Worm (Caenorhabditis elegans) whole organism, young adult: ENCODE results near the gene Y39B6A.10.

Experiments used
- B0019.2 ChIP-seq: fragments of 200-800 bp; sonication (Bioruptor generic); conservative IDR thresholded peaks from 2 replicates; pipeline ENCODE4 v1.3.6; 2022; ENCODE audit warnings: missing genetic modification reagents, missing genetic modification characterization, missing compliant biosample characterization
- B0261.1 ChIP-seq: sonication (generic microtip); optimal IDR thresholded peaks from 2 replicates; lab custom pipeline; 2016; ENCODE audit warnings: mild to moderate bottlenecking, missing genetic modification characterization, moderate library complexity, missing compliant biosample characterization
- C17E4.6 ChIP-seq: fragments of 200-800 bp; sonication (Bioruptor generic); IDR thresholded peaks from 2 replicates; pipeline ENCODE4 v1.3.6; 2022; ENCODE audit warnings: missing genetic modification reagents, missing genetic modification characterization, missing compliant biosample characterization
- F23B12.7 ChIP-seq: sonication (generic microtip); optimal IDR thresholded peaks from 2 replicates; lab custom pipeline; 2017; ENCODE audit warnings: missing genetic modification characterization, mild to moderate bottlenecking, missing compliant biosample characterization, antibody characterized with exemption, moderate library complexity; ENCODE audit not compliant: insufficient read depth
- F39B2.1 ChIP-seq: fragments of 200-800 bp; sonication (Bioruptor generic); IDR thresholded peaks from 2 replicates; pipeline ENCODE4 v1.3.6; 2022; ENCODE audit warnings: missing genetic modification reagents, missing genetic modification characterization, missing compliant biosample characterization
- F49E8.2 ChIP-seq: sonication (generic microtip); optimal IDR thresholded peaks from 3 replicates; lab custom pipeline; 2017; ENCODE audit warnings: missing genetic modification characterization, mild to moderate bottlenecking, missing compliant biosample characterization, antibody characterized with exemption, moderate library complexity; ENCODE audit not compliant: insufficient read depth
- K12H6.12 ChIP-seq: fragments of 200-800 bp; sonication (Bioruptor generic); optimal IDR thresholded peaks from 2 replicates; lab custom pipeline; 2018; ENCODE audit warnings: mild to moderate bottlenecking, missing genetic modification characterization, missing compliant biosample characterization
- T07F8.4 ChIP-seq: sonication (generic microtip); optimal IDR thresholded peaks from 2 replicates; lab custom pipeline; 2016; ENCODE audit warnings: mild to moderate bottlenecking, missing genetic modification characterization, moderate library complexity, missing compliant biosample characterization
- T26A5.8 ChIP-seq: sonication (generic microtip); optimal IDR thresholded peaks from 2 replicates; lab custom pipeline; 2016; ENCODE audit warnings: missing genetic modification characterization, missing compliant biosample characterization
- Y53G8AR.9 ChIP-seq: fragments of 200-800 bp; sonication (Bioruptor generic); conservative IDR thresholded peaks from 2 replicates; pipeline ENCODE4 v1.3.6; 2022; ENCODE audit warnings: missing genetic modification reagents, missing genetic modification characterization, missing compliant biosample characterization
- Y56A3A.18 ChIP-seq: fragments of 200-800 bp; sonication (Bioruptor generic); IDR thresholded peaks from 2 replicates; pipeline ENCODE4 v1.3.6; 2022; ENCODE audit warnings: missing genetic modification reagents, missing genetic modification characterization, missing compliant biosample characterization
- Y79H2A.3 ChIP-seq: fragments of 200-800 bp; sonication (Bioruptor generic); conservative IDR thresholded peaks from 2 replicates; pipeline ENCODE4 v1.3.6; 2022; ENCODE audit warnings: missing genetic modification reagents, missing genetic modification characterization, missing compliant biosample characterization
- Y95B8A.8 ChIP-seq: fragments of 200-800 bp; sonication (Bioruptor generic); IDR thresholded peaks from 2 replicates; pipeline ENCODE4 v1.3.6; 2022; ENCODE audit warnings: missing genetic modification reagents, missing genetic modification characterization, missing compliant biosample characterization
- aptf-2 ChIP-seq: fragments of 200-800 bp; sonication (Bioruptor generic); conservative IDR thresholded peaks from 2 replicates; pipeline ENCODE4 v1.3.6; 2022; ENCODE audit warnings: missing genetic modification reagents, missing genetic modification characterization, missing compliant biosample characterization
- aptf-3 ChIP-seq: fragments of 200-800 bp; sonication (Bioruptor generic); IDR thresholded peaks from 2 replicates; pipeline ENCODE4 v1.3.6; 2022; ENCODE audit warnings: missing genetic modification characterization, missing compliant biosample characterization
- atf-7 ChIP-seq: sonication (generic microtip); optimal IDR thresholded peaks from 2 replicates; lab custom pipeline; 2017; ENCODE audit warnings: mild to moderate bottlenecking, missing genetic modification characterization, missing compliant biosample characterization
- athp-1 ChIP-seq: sonication (generic microtip); optimal IDR thresholded peaks from 2 replicates; lab custom pipeline; 2017; ENCODE audit warnings: mild to moderate bottlenecking, missing genetic modification characterization, missing compliant biosample characterization
- attf-3 ChIP-seq: fragments of 200-800 bp; sonication (Bioruptor generic); conservative IDR thresholded peaks from 2 replicates; pipeline ENCODE4 v1.3.6; 2022; ENCODE audit warnings: missing genetic modification reagents, missing genetic modification characterization, missing compliant biosample characterization
- cebp-1 ChIP-seq, 2 experiments: fragments of 200-800 bp in 1 of 2; sonication (Bioruptor generic) in 1 of 2; sonication (generic microtip) in 1 of 2; IDR thresholded peaks in 1 of 2; optimal IDR thresholded peaks in 1 of 2; 2 replicates each; pipeline versions ENCODE4 v1.3.6 to Lab custom; 2017 to 2022; ENCODE audit warnings: missing compliant biosample characterization in 2 of 2, missing genetic modification characterization in 2 of 2, mild to moderate bottlenecking in 1 of 2, missing genetic modification reagents in 1 of 2, moderate library complexity in 1 of 2
- cebp-2 ChIP-seq: fragments of 200-800 bp; sonication (Bioruptor generic); IDR thresholded peaks from 2 replicates; pipeline ENCODE4 v1.3.6; 2022; ENCODE audit warnings: missing genetic modification characterization, missing compliant biosample characterization
- ceh-100 ChIP-seq: fragments of 200-800 bp; sonication (Bioruptor generic); IDR thresholded peaks from 2 replicates; pipeline ENCODE4 v1.3.6; 2022; ENCODE audit warnings: missing genetic modification reagents, missing genetic modification characterization, missing compliant biosample characterization
- die-1 ChIP-seq: sonication (generic microtip); optimal IDR thresholded peaks from 2 replicates; lab custom pipeline; 2016; ENCODE audit warnings: missing genotype, mild to moderate bottlenecking, missing genetic modification characterization, missing compliant biosample characterization
- dox-1 ChIP-seq: fragments of 200-800 bp; sonication (Bioruptor generic); IDR thresholded peaks from 2 replicates; pipeline ENCODE4 v1.3.6; 2022; ENCODE audit warnings: missing genetic modification reagents, missing genetic modification characterization, missing compliant biosample characterization
- efl-1 ChIP-seq: fragments of 150-350 bp; optimal IDR thresholded peaks from 2 replicates; lab custom pipeline; 2014; ENCODE audit warnings: missing biosample characterization, missing genetic modification reagents, missing genetic modification characterization
- ets-4 ChIP-seq: fragments of 200-800 bp; sonication (Bioruptor generic); optimal IDR thresholded peaks from 2 replicates; lab custom pipeline; 2018; ENCODE audit warnings: mild to moderate bottlenecking, missing genetic modification characterization, missing compliant biosample characterization
- fkh-3 ChIP-seq: sonication (generic microtip); optimal IDR thresholded peaks from 2 replicates; lab custom pipeline; 2016; ENCODE audit warnings: mild to moderate bottlenecking, missing genetic modification characterization, missing compliant biosample characterization
- hmg-1.2 ChIP-seq: fragments of 200-800 bp; sonication (Bioruptor generic); IDR thresholded peaks from 2 replicates; pipeline ENCODE4 v1.3.6; 2022; ENCODE audit warnings: missing genetic modification reagents, missing genetic modification characterization, missing compliant biosample characterization
- hmg-20 ChIP-seq: fragments of 200-800 bp; sonication (Bioruptor generic); IDR thresholded peaks from 2 replicates; pipeline ENCODE4 v1.3.6; 2022; ENCODE audit warnings: missing genetic modification reagents, missing genetic modification characterization, missing compliant biosample characterization
- mcd-1 ChIP-seq: fragments of 200-800 bp; sonication (Bioruptor generic); IDR thresholded peaks from 2 replicates; pipeline ENCODE4 v1.3.6; 2022; ENCODE audit warnings: missing genetic modification reagents, missing genetic modification characterization, missing compliant biosample characterization
- nfya-1 ChIP-seq: sonication (generic microtip); optimal IDR thresholded peaks from 2 replicates; lab custom pipeline; 2017; ENCODE audit warnings: antibody characterized with exemption, missing compliant biosample characterization, missing genetic modification characterization, borderline replicate concordance; ENCODE audit not compliant: insufficient read depth
- nfya-2 ChIP-seq: fragments of 200-800 bp; sonication (Bioruptor generic); IDR thresholded peaks from 2 replicates; pipeline ENCODE4 v1.3.6; 2022; ENCODE audit warnings: missing genetic modification reagents, missing genetic modification characterization, missing compliant biosample characterization
- nhr-27 ChIP-seq: fragments of 200-800 bp; sonication (Bioruptor generic); optimal IDR thresholded peaks from 2 replicates; lab custom pipeline; 2018; ENCODE audit warnings: mild to moderate bottlenecking, missing genetic modification characterization, moderate library complexity, missing compliant biosample characterization
- nhr-90 ChIP-seq: sonication (generic microtip); optimal IDR thresholded peaks from 2 replicates; lab custom pipeline; 2016; ENCODE audit warnings: missing genotype, mild to moderate bottlenecking, missing genetic modification characterization, missing compliant biosample characterization
- pha-4 ChIP-seq: fragments of 150-350 bp; sonication (generic microtip); optimal IDR thresholded peaks from 2 replicates; lab custom pipeline; 2014; ENCODE audit warnings: missing biosample characterization, missing genetic modification reagents, missing genetic modification characterization
- rpc-1 ChIP-seq, 2 experiments: fragments of 150-350 bp in 1 of 2; sonication (generic microtip) in 1 of 2; optimal IDR thresholded peaks; 2 replicates each; lab custom pipeline; 2014 to 2018; ENCODE audit warnings: missing biosample characterization in 1 of 2, missing genetic modification characterization in 1 of 2, missing genetic modification reagents in 1 of 2, missing genotype in 1 of 2
- sdz-38 ChIP-seq: sonication (generic microtip); optimal IDR thresholded peaks from 2 replicates; lab custom pipeline; 2016; ENCODE audit warnings: missing genotype, missing genetic modification characterization, missing compliant biosample characterization
- snpc-4 ChIP-seq, 5 experiments: fragments of 150-350 bp in 1 of 5; sonication (generic microtip) in 4 of 5; optimal IDR thresholded peaks; 2 replicates each; lab custom pipeline; 2014 to 2018; ENCODE audit warnings: missing genetic modification characterization in 5 of 5, missing biosample characterization in 3 of 5, antibody characterized with exemption in 2 of 5, mild to moderate bottlenecking in 2 of 5, missing compliant biosample characterization in 2 of 5, missing genotype in 2 of 5, moderate library complexity in 2 of 5, missing genetic modification reagents in 1 of 5
- tlf-1 ChIP-seq: fragments of 200-800 bp; sonication (Bioruptor generic); optimal IDR thresholded peaks from 2 replicates; lab custom pipeline; 2018; ENCODE audit warnings: mild to moderate bottlenecking, missing genetic modification characterization, missing compliant biosample characterization
- unc-62 ChIP-seq: fragments of 150-350 bp; optimal IDR thresholded peaks from 2 replicates; lab custom pipeline; 2014; ENCODE audit warnings: missing biosample characterization, missing genetic modification reagents, missing genetic modification characterization
- zim-3 ChIP-seq: sonication (generic microtip); optimal IDR thresholded peaks from 2 replicates; lab custom pipeline; 2017; ENCODE audit warnings: mild to moderate bottlenecking, missing genetic modification characterization, moderate library complexity, missing compliant biosample characterization
- ztf-26 ChIP-seq: sonication (generic microtip); optimal IDR thresholded peaks from 2 replicates; lab custom pipeline; 2017; ENCODE audit warnings: missing genetic modification characterization, missing compliant biosample characterization

The Y39B6A.10 gene

ce11 chrV:19125812-19126211 lies 7.6 kb downstream of the Y39B6A.10 start (continued):
- peak; percentile 51 for TF ChIP-seq zim-3 (tag; lab: Kevin White, UChicago)
- TF ChIP-seq attf-3 (GFP tag; lab: Robert Waterston, UW) = peak; percentile 80
- TF ChIP-seq hmg-20 (GFP tag; lab: Robert Waterston, UW) = no peak; the same call in none of the 2 replicates
- no peak for TF ChIP-seq dox-1 (GFP tag; lab: Robert Waterston, UW)
- no peak for TF ChIP-seq F39B2.1 (GFP tag; lab: Robert Waterston, UW)
- TF ChIP-seq Y53G8AR.9 = peak; percentile 67; the same call in 1 of the 2 replicates
- peak; percentile 52 for TF ChIP-seq F23B12.7 (tag; lab: Kevin White, UChicago)
- TF ChIP-seq hmg-1.2 (GFP tag; lab: Robert Waterston, UW) = peak; percentile 96
- TF ChIP-seq die-1 = peak; percentile 70
- TF ChIP-seq atf-7 (tag; lab: Kevin White, UChicago) = peak; percentile 39
- 0 out of 2 replicates have a peak, but pooled peaks have one; percentile 48 for TF ChIP-seq B0019.2 (GFP tag; lab: Robert Waterston, UW)
- TF ChIP-seq cebp-1 (GFP tag; IDR thresholded peaks at IDR 0.05; lab: Robert Waterston, UW) = no peak
- TF ChIP-seq cebp-1 (tag; optimal IDR thresholded peaks at IDR 0.05; lab: Kevin White, UChicago) = peak; percentile 79
- TF ChIP-seq nhr-90 (tag; lab: Kevin White, UChicago) = peak; percentile 1
- peak; percentile 95 for TF ChIP-seq K12H6.12 (tag; lab: Kevin White, UChicago)
- TF ChIP-seq Y95B8A.8 (GFP tag; lab: Robert Waterston, UW) = no peak
- peak; percentile 19 for TF ChIP-seq efl-1 (GFP tag; lab: Kevin White, UChicago)
- 0 out of 2 replicates have a peak, but pooled peaks have one; percentile 63 for TF ChIP-seq C17E4.6
- no peak for TF ChIP-seq pha-4
- no peak for TF ChIP-seq ets-4 (GFP tag; lab: Kevin White, UChicago)
- TF ChIP-seq B0261.1 (tag; lab: Kevin White, UChicago) = peak; percentile 93
- peak; percentile 76 for TF ChIP-seq mcd-1 (GFP tag; lab: Robert Waterston, UW)
- no peak for TF ChIP-seq aptf-2 (GFP tag; lab: Robert Waterston, UW)
- TF ChIP-seq nfya-1 (tag; lab: Kevin White, UChicago) = no peak
- TF ChIP-seq nfya-2 (GFP tag; lab: Robert Waterston, UW) = no peak
- no peak for TF ChIP-seq T07F8.4 (tag; lab: Kevin White, UChicago)
- TF ChIP-seq sdz-38 = no peak
- TF ChIP-seq ceh-100 = peak; percentile 45; the same call in 1 of the 2 replicates
- TF ChIP-seq T26A5.8 (tag; lab: Kevin White, UChicago) = peak; percentile 40
- TF ChIP-seq athp-1 (tag; lab: Kevin White, UChicago) = peak; percentile 77
- peak; percentile 58 for TF ChIP-seq ztf-26 (tag; lab: Kevin White, UChicago)
- peak; percentile 57; the same call in 1 of the 2 replicates for TF ChIP-seq Y79H2A.3 (GFP tag; lab: Robert Waterston, UW)
- TF ChIP-seq Y56A3A.18 (GFP tag; lab: Robert Waterston, UW) = peak; percentile 86
- TF ChIP-seq aptf-3 = 0 out of 2 replicates have a peak, but pooled peaks have one; percentile 88
- peak; percentile 83 for TF ChIP-seq rpc-1 (optimal IDR thresholded peaks at IDR 0.05; lab: Kevin White, UChicago)
- TF ChIP-seq rpc-1 (tag; optimal IDR thresholded peaks at IDR 0.05; lab: Kevin White, UChicago) = peak; percentile 83
- peak; percentile 45 for TF ChIP-seq snpc-4 (GFP tag; optimal IDR thresholded peaks at IDR 0.05; lab: Kevin White, UChicago)
- peak in 3 of 4 experiments; percentile 13 to 59 (median 23) for TF ChIP-seq snpc-4 (tag; optimal IDR thresholded peaks at IDR 0.05; lab: Kevin White, UChicago)
- no peak for TF ChIP-seq unc-62
- TF ChIP-seq F49E8.2 (tag; lab: Kevin White, UChicago) = peak; percentile 58
- no peak for TF ChIP-seq cebp-2 (GFP tag; lab: Robert Waterston, UW)
- peak; percentile 56 for TF ChIP-seq fkh-3 (tag; lab: Kevin White, UChicago)
- TF ChIP-seq nhr-27 (tag; lab: Kevin White, UChicago) = no peak
- TF ChIP-seq tlf-1 (GFP tag; lab: Kevin White, UChicago) = peak; percentile 26
